Fruit fly (Drosophila melanogaster): ENCODE data around the gene Rev1.

Rev1 gene

dm6 chr3L:627370-627769 lies 26.8 kb upstream of the Rev1 start:
- TF ChIP-seq kay (GFP tag; ENCODE audit: borderline replicate concordance), result peak; percentile 78
- TF ChIP-seq tj (GFP tag; optimal IDR thresholded peaks at IDR 0.05), result no peak

- TF ChIP-seq CG11617 (GFP tag; optimal IDR thresholded peaks at IDR 0.05), result peak; percentile 52
- TF ChIP-seq tj (GFP tag; optimal IDR thresholded peaks at IDR 0.05), result peak; percentile 61
- TF ChIP-seq kay (GFP tag; ENCODE audit: borderline replicate concordance), result no peak
- peak; percentile 11 for TF ChIP-seq bab1 (GFP tag; optimal IDR thresholded peaks at IDR 0.05)
- TF ChIP-seq CG1620 (GFP tag; optimal IDR thresholded peaks at IDR 0.05), result no peak
- no peak for TF ChIP-seq CG5204 (GFP tag; optimal IDR thresholded peaks at IDR 0.05)
- peak; percentile 89 for TF ChIP-seq CG12768 (GFP tag; optimal IDR thresholded peaks at IDR 0.05)
- TF ChIP-seq CG7101 (tag; optimal IDR thresholded peaks at IDR 0.05), result peak; percentile 45
- peak; percentile 46 for TF ChIP-seq Clk (GFP tag; optimal IDR thresholded peaks at IDR 0.05)
- TF ChIP-seq pad (GFP tag; optimal IDR thresholded peaks at IDR 0.05), result peak; percentile 71
- TF ChIP-seq Hr96 (GFP tag; optimal IDR thresholded peaks at IDR 0.05), result no peak
- TF ChIP-seq cnc (optimal IDR thresholded peaks at IDR 0.05), result no peak
- TF ChIP-seq ovo (GFP tag; optimal IDR thresholded peaks at IDR 0.05), result peak; percentile 17
- peak; percentile 10 for TF ChIP-seq CG33017 (tag; optimal IDR thresholded peaks at IDR 0.05)
- TF ChIP-seq Mnt (GFP tag; optimal IDR thresholded peaks at IDR 0.05), result peak; percentile 82
- peak; percentile 49 for TF ChIP-seq toe (GFP tag; optimal IDR thresholded peaks at IDR 0.05)
- peak; percentile 27 for TF ChIP-seq CG14711 (tag; optimal IDR thresholded peaks at IDR 0.05)
- TF ChIP-seq cic (GFP tag; optimal IDR thresholded peaks at IDR 0.05), result peak; percentile 99
- TF ChIP-seq Crg-1 (GFP tag; optimal IDR thresholded peaks at IDR 0.05), result peak; percentile 23
These were observed 26.2 kb upstream of the Rev1 start for dm6 chr3L:627819-628601.

dm6 chr3L:628654-629285 lies 25.4 kb upstream of the Rev1 start:
- TF ChIP-seq cic (GFP tag; optimal IDR thresholded peaks at IDR 0.05), result no peak
- TF ChIP-seq Hr96 (GFP tag; optimal IDR thresholded peaks at IDR 0.05), result peak; percentile 21
- no peak for TF ChIP-seq Clk (GFP tag; optimal IDR thresholded peaks at IDR 0.05)
- no peak for TF ChIP-seq Mnt (GFP tag; optimal IDR thresholded peaks at IDR 0.05)
- peak; percentile 97 for TF ChIP-seq kay (GFP tag; ENCODE audit: borderline replicate concordance)
- TF ChIP-seq CG12768 (GFP tag; optimal IDR thresholded peaks at IDR 0.05), result no peak
- TF ChIP-seq bab1 (GFP tag; optimal IDR thresholded peaks at IDR 0.05), result no peak

DNA sequence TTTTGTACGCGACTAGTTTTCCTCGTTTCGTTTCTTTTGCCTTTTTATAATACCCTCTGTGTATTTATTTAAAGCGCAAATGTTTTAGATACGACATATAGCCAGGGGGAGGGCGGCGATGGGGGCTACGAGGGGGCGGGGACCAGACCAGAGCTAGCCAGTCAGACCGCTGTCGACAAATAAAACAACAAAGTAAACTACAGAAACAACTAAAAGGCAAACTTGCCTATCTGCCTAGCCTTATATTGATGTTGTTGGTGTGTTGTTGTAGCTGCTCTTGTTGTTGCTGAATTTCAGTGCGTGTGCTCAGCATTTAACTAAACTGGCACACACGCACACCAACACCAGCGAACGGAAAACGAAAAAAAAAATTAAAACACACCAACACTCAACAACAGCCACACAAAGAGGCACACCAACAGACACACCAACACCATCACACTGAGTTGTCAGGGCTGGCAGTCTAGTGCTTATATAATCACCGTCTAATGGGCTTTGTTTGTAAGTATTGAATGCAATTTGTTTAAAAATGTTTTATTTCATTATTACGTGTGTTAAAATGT lies 24.7 kb upstream of the Rev1 start:
- TF ChIP-seq bab1 (GFP tag; optimal IDR thresholded peaks at IDR 0.05) (no peak), CG12768 (GFP tag; optimal IDR thresholded peaks at IDR 0.05) (peak; percentile 65), cic (GFP tag; optimal IDR thresholded peaks at IDR 0.05) (peak; percentile 55), ovo (GFP tag; optimal IDR thresholded peaks at IDR 0.05) (peak; percentile 28)

DNA sequence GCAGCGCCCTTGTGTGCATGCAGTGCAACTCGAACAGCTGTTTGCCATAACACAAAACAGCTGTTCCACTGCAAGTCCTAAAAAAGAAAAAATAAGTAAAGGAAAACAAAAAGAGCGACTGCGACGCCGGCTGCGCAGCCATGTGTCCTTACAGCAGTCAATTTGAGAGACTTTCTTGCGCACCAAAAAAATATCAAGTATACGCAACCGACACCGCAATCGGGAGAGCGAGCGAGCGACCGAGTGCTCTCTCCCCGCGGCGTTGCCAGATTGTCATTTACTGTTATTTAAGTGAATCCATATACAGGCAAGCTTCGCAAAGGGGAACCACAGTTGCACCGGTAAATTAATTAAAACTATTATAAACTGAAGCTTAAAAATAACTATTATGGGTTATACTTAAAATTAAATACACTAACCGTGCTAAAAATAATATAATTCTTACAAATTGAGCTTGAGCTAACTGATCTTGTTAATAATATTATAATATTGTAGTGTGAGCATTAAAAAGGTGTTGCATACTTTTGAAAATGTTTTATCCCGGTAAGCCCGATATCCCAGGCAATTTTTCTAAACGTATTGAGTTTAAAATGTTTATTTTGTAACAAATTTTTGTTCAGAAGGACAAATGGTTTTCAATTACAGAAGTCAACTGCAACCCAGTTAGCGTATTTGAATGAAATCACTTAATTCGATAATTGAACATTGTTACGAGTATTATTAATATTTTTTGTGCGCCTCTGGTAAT lies 24.1 kb upstream of the Rev1 start:
- TF ChIP-seq CG7101 (tag; optimal IDR thresholded peaks at IDR 0.05) (peak; percentile 39), CG7045 (GFP tag; optimal IDR thresholded peaks at IDR 0.05) (peak; percentile 18), Crg-1 (GFP tag; optimal IDR thresholded peaks at IDR 0.05) (no peak), CG14711 (tag; optimal IDR thresholded peaks at IDR 0.05) (no peak), CG1620 (GFP tag; optimal IDR thresholded peaks at IDR 0.05) (peak; percentile 14), Clk (GFP tag; optimal IDR thresholded peaks at IDR 0.05) (no peak), CG5204 (GFP tag; optimal IDR thresholded peaks at IDR 0.05) (peak; percentile 72), bab1 (GFP tag; optimal IDR thresholded peaks at IDR 0.05) (no peak), Hr96 (GFP tag; optimal IDR thresholded peaks at IDR 0.05) (peak; percentile 54), pad (GFP tag; optimal IDR thresholded peaks at IDR 0.05) (no peak), ovo (GFP tag; optimal IDR thresholded peaks at IDR 0.05) (peak; percentile 37), CG11617 (GFP tag; optimal IDR thresholded peaks at IDR 0.05) (peak; percentile 20), Mnt (GFP tag; optimal IDR thresholded peaks at IDR 0.05) (peak; percentile 26), cic (GFP tag; optimal IDR thresholded peaks at IDR 0.05) (peak; percentile 7), tj (GFP tag; optimal IDR thresholded peaks at IDR 0.05) (no peak), toe (GFP tag; optimal IDR thresholded peaks at IDR 0.05) (peak; percentile 55), cnc (optimal IDR thresholded peaks at IDR 0.05) (no peak), CG33017 (tag; optimal IDR thresholded peaks at IDR 0.05) (peak; percentile 14), kay (GFP tag; ENCODE audit: borderline replicate concordance) (peak; percentile 76), CG12768 (GFP tag; optimal IDR thresholded peaks at IDR 0.05) (no peak)

DNA sequence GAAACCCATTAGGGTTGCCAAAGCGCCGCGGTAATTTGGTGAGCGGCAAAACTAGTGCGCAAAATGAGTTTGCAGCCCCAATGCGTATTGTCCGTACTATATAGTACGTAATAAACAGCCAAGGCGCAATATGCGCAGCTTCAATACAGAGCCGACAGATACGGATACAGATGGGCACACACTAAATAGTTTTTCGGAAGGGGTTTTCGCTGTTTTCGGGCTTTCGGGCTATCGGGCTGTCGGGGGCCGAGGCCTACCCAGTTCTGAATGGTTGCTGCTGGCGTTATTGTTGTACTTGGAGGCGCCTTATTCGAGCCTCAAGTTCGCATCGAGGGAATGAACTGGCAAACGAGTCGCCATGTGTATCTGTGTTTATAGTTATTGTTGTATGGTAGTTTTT lies 23.5 kb upstream of the Rev1 start:
- no peak for TF ChIP-seq CG7045 (GFP tag; optimal IDR thresholded peaks at IDR 0.05)
- TF ChIP-seq pad (GFP tag; optimal IDR thresholded peaks at IDR 0.05), result no peak
- TF ChIP-seq CG12768 (GFP tag; optimal IDR thresholded peaks at IDR 0.05), result no peak
- no peak for TF ChIP-seq CG7101 (tag; optimal IDR thresholded peaks at IDR 0.05)
- TF ChIP-seq CG33017 (tag; optimal IDR thresholded peaks at IDR 0.05), result no peak
- TF ChIP-seq CG14711 (tag; optimal IDR thresholded peaks at IDR 0.05), result peak; percentile 17
- TF ChIP-seq Crg-1 (GFP tag; optimal IDR thresholded peaks at IDR 0.05), result no peak
- TF ChIP-seq toe (GFP tag; optimal IDR thresholded peaks at IDR 0.05), result no peak
- TF ChIP-seq kay (GFP tag; ENCODE audit: borderline replicate concordance), result no peak
- TF ChIP-seq cic (GFP tag; optimal IDR thresholded peaks at IDR 0.05), result peak; percentile 35
- no peak for TF ChIP-seq Mnt (GFP tag; optimal IDR thresholded peaks at IDR 0.05)
- no peak for TF ChIP-seq bab1 (GFP tag; optimal IDR thresholded peaks at IDR 0.05)
- TF ChIP-seq tj (GFP tag; optimal IDR thresholded peaks at IDR 0.05), result no peak
- no peak for TF ChIP-seq CG11617 (GFP tag; optimal IDR thresholded peaks at IDR 0.05)
- TF ChIP-seq Clk (GFP tag; optimal IDR thresholded peaks at IDR 0.05), result no peak
- no peak for TF ChIP-seq ovo (GFP tag; optimal IDR thresholded peaks at IDR 0.05)
- TF ChIP-seq Hr96 (GFP tag; optimal IDR thresholded peaks at IDR 0.05), result no peak

Data from whole organism, adult.